Fruit fly (Drosophila melanogaster): ENCODE measurements around the gene CG33116.

Gene CG33116

DNA sequence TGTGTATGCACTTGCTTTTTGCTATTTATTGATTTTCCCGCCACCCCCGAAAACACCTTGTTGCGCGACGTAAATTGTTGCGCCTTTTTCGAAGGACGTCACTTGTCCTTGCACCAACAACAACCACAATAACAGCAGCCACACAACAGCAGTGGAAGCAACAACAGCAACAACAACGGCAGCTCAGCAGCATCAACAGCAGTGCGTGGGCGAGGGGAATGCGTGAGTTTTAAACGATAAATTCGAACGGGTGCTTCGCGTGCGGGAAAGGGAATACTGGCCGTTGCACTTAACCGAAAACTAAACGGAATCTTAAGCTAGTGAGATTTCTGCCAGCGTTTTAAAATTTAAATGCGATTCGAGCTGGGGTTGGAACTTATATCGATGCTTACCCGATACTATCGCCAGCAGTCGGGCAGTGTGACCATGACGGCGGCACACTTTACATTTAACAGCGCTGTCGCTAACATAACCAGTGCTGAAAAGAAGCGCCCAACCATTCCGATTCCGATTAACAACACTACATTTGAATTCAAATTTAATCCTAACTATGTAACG, 24.8 kb upstream of the CG33116 start, which contains the start of gene cyst (continued):
- TF ChIP-seq CG1603 (tag; optimal IDR thresholded peaks at IDR 0.05) (no peak), sob (GFP tag; IDR thresholded peaks at IDR 0.05) (peak; percentile 62), kah (GFP tag; optimal IDR thresholded peaks at IDR 0.05) (no peak), Ets65A (GFP tag) (peak; percentile 96), CG11695 (GFP tag; IDR thresholded peaks at IDR 0.05) (no peak), dan (GFP tag; IDR thresholded peaks at IDR 0.05) (no peak), CG12104 (GFP tag; optimal IDR thresholded peaks at IDR 0.05) (no peak), CG14667 (GFP tag; IDR thresholded peaks at IDR 0.05) (no peak), pfk (GFP tag; optimal IDR thresholded peaks at IDR 0.05) (no peak), pros (GFP tag; optimal IDR thresholded peaks at IDR 0.05) (no peak), CG10267 (tag; optimal IDR thresholded peaks at IDR 0.05) (peak; percentile 95), CG18619 (GFP tag; optimal IDR thresholded peaks at IDR 0.05) (no peak), Chrac-16 (GFP tag; optimal IDR thresholded peaks at IDR 0.05) (no peak), Trl (optimal IDR thresholded peaks at IDR 0.05) (no peak), Trl (GFP tag; optimal IDR thresholded peaks at IDR 0.05) (peak; percentile 60), dati (GFP tag; IDR thresholded peaks at IDR 0.05) (no peak), gro (GFP tag; optimal IDR thresholded peaks at IDR 0.05) (no peak), CG11456 (GFP tag; IDR thresholded peaks at IDR 0.05) (peak; percentile 36; the same call in 1 of the 3 replicates), Optix (GFP tag; IDR thresholded peaks at IDR 0.05) (no peak), CG2678 (tag; optimal IDR thresholded peaks at IDR 0.05) (no peak), dysf (GFP tag; IDR thresholded peaks at IDR 0.05) (no peak), trem (tag; optimal IDR thresholded peaks at IDR 0.05) (peak; percentile 72), ewg (GFP tag; optimal IDR thresholded peaks at IDR 0.05) (no peak), CG1602 (GFP tag; optimal IDR thresholded peaks at IDR 0.05) (no peak), dm (GFP tag; optimal IDR thresholded peaks at IDR 0.05) (peak; percentile 36), CG17829 (tag; optimal IDR thresholded peaks at IDR 0.05) (peak; percentile 57), shn (GFP tag; optimal IDR thresholded peaks at IDR 0.05) (peak; percentile 2), fru (optimal IDR thresholded peaks at IDR 0.05) (no peak), CG12942 (GFP tag; optimal IDR thresholded peaks at IDR 0.05) (no peak), CG11085 (GFP tag; IDR thresholded peaks at IDR 0.05) (no peak), Eip74EF (GFP tag; optimal IDR thresholded peaks at IDR 0.05) (no peak), CG12155 (GFP tag; optimal IDR thresholded peaks at IDR 0.05) (peak; percentile 42), jing (GFP tag; optimal IDR thresholded peaks at IDR 0.05) (no peak), esg (GFP tag; conservative IDR thresholded peaks at IDR 0.05) (no peak), MBD-R2 (GFP tag; IDR thresholded peaks at IDR 0.05) (peak; percentile 64), vnd (GFP tag; IDR thresholded peaks at IDR 0.05; ENCODE audit: partially characterized antibody) (peak; percentile 97), crol (GFP tag; IDR thresholded peaks at IDR 0.05) (peak; percentile 72), CG30020 (tag; optimal IDR thresholded peaks at IDR 0.05) (peak; percentile 35), Xrp1 (GFP tag; IDR thresholded peaks at IDR 0.05) (no peak), disco-r (GFP tag; optimal IDR thresholded peaks at IDR 0.05) (no peak), CG18011 (GFP tag; optimal IDR thresholded peaks at IDR 0.05) (no peak), Ada2b (GFP tag; IDR thresholded peaks at IDR 0.05) (no peak), CG11093 (GFP tag; IDR thresholded peaks at IDR 0.05) (no peak), tap (tag; optimal IDR thresholded peaks at IDR 0.05) (no peak), Xbp1 (GFP tag; optimal IDR thresholded peaks at IDR 0.05) (peak; percentile 38), CkIIα-i1 (GFP tag; IDR thresholded peaks at IDR 0.05) (no peak), CG32767 (GFP tag; IDR thresholded peaks at IDR 0.05) (peak; percentile 26; the same call in 1 of the 2 replicates), vfl (GFP tag; optimal IDR thresholded peaks at IDR 0.05) (peak; percentile 44), CG6175 (GFP tag; IDR thresholded peaks at IDR 0.05) (no peak), CG10543 (GFP tag; optimal IDR thresholded peaks at IDR 0.05) (no peak), row (GFP tag; IDR thresholded peaks at IDR 0.05) (peak; percentile 27; the same call in 1 of the 3 replicates), pita (GFP tag; optimal IDR thresholded peaks at IDR 0.05) (no peak)
